Worm (Caenorhabditis elegans) whole organism, young adult: ENCODE measurements around the gene mmaa-1.

Source experiments
- B0019.2 ChIP-seq: fragments of 200-800 bp; sonication (Bioruptor generic); conservative IDR thresholded peaks from 2 replicates; pipeline ENCODE4 v1.3.6; 2022; ENCODE audit warnings: missing genetic modification reagents, missing genetic modification characterization, missing compliant biosample characterization
- B0336.3 ChIP-seq: fragments of 200-800 bp; sonication (Bioruptor generic); IDR thresholded peaks from 2 replicates; pipeline ENCODE4 v1.3.6; 2022; ENCODE audit warnings: missing genetic modification characterization, missing compliant biosample characterization
- C06A6.2 ChIP-seq: fragments of 200-800 bp; sonication (Bioruptor generic); conservative IDR thresholded peaks from 2 replicates; pipeline ENCODE4 v1.3.6; 2022; ENCODE audit warnings: missing genetic modification characterization, missing compliant biosample characterization
- F52B5.7 ChIP-seq: sonication (generic microtip); optimal IDR thresholded peaks from 2 replicates; lab custom pipeline; 2016; ENCODE audit warnings: mild to moderate bottlenecking, missing genetic modification characterization, missing compliant biosample characterization
- K11D2.4 ChIP-seq: fragments of 200-800 bp; sonication (Bioruptor generic); IDR thresholded peaks from 2 replicates; pipeline ENCODE4 v1.3.6; 2022; ENCODE audit warnings: missing genetic modification reagents, missing genetic modification characterization, missing compliant biosample characterization
- Y53G8AR.9 ChIP-seq: fragments of 200-800 bp; sonication (Bioruptor generic); conservative IDR thresholded peaks from 2 replicates; pipeline ENCODE4 v1.3.6; 2022; ENCODE audit warnings: missing genetic modification reagents, missing genetic modification characterization, missing compliant biosample characterization
- Y95B8A.8 ChIP-seq: fragments of 200-800 bp; sonication (Bioruptor generic); IDR thresholded peaks from 2 replicates; pipeline ENCODE4 v1.3.6; 2022; ENCODE audit warnings: missing genetic modification reagents, missing genetic modification characterization, missing compliant biosample characterization
- aptf-2 ChIP-seq: fragments of 200-800 bp; sonication (Bioruptor generic); conservative IDR thresholded peaks from 2 replicates; pipeline ENCODE4 v1.3.6; 2022; ENCODE audit warnings: missing genetic modification reagents, missing genetic modification characterization, missing compliant biosample characterization
- attf-3 ChIP-seq: fragments of 200-800 bp; sonication (Bioruptor generic); conservative IDR thresholded peaks from 2 replicates; pipeline ENCODE4 v1.3.6; 2022; ENCODE audit warnings: missing genetic modification reagents, missing genetic modification characterization, missing compliant biosample characterization
- attf-5 ChIP-seq: fragments of 200-800 bp; sonication (Bioruptor generic); optimal IDR thresholded peaks from 2 replicates; lab custom pipeline; 2018; ENCODE audit warnings: mild to moderate bottlenecking, missing genetic modification characterization, missing compliant biosample characterization
- attf-6 ChIP-seq: fragments of 200-800 bp; sonication (Bioruptor generic); IDR thresholded peaks from 2 replicates; pipeline ENCODE4 v1.3.6; 2022; ENCODE audit warnings: missing genetic modification reagents, missing genetic modification characterization, missing compliant biosample characterization
- cebp-1 ChIP-seq, 2 experiments: fragments of 200-800 bp in 1 of 2; sonication (Bioruptor generic) in 1 of 2; sonication (generic microtip) in 1 of 2; IDR thresholded peaks in 1 of 2; optimal IDR thresholded peaks in 1 of 2; 2 replicates each; pipeline versions ENCODE4 v1.3.6 to Lab custom; 2017 to 2022; ENCODE audit warnings: missing compliant biosample characterization in 2 of 2, missing genetic modification characterization in 2 of 2, mild to moderate bottlenecking in 1 of 2, missing genetic modification reagents in 1 of 2, moderate library complexity in 1 of 2
- ceh-100 ChIP-seq: fragments of 200-800 bp; sonication (Bioruptor generic); IDR thresholded peaks from 2 replicates; pipeline ENCODE4 v1.3.6; 2022; ENCODE audit warnings: missing genetic modification reagents, missing genetic modification characterization, missing compliant biosample characterization
- ceh-79 ChIP-seq: sonication (generic microtip); optimal IDR thresholded peaks from 2 replicates; lab custom pipeline; 2017; ENCODE audit warnings: mild to moderate bottlenecking, missing genetic modification characterization, missing compliant biosample characterization
- dox-1 ChIP-seq: fragments of 200-800 bp; sonication (Bioruptor generic); IDR thresholded peaks from 2 replicates; pipeline ENCODE4 v1.3.6; 2022; ENCODE audit warnings: missing genetic modification reagents, missing genetic modification characterization, missing compliant biosample characterization
- egrh-3 ChIP-seq: fragments of 200-800 bp; sonication (Bioruptor generic); IDR thresholded peaks from 2 replicates; pipeline ENCODE4 v1.3.6; 2022; ENCODE audit warnings: missing genetic modification reagents, missing genetic modification characterization, missing compliant biosample characterization
- ets-4 ChIP-seq: fragments of 200-800 bp; sonication (Bioruptor generic); optimal IDR thresholded peaks from 2 replicates; lab custom pipeline; 2018; ENCODE audit warnings: mild to moderate bottlenecking, missing genetic modification characterization, missing compliant biosample characterization
- hlh-26 ChIP-seq: fragments of 200-800 bp; sonication (Bioruptor generic); conservative IDR thresholded peaks from 2 replicates; pipeline ENCODE4 v1.3.6; 2022; ENCODE audit warnings: missing genetic modification reagents, missing genetic modification characterization, missing compliant biosample characterization
- hmg-1.2 ChIP-seq: fragments of 200-800 bp; sonication (Bioruptor generic); IDR thresholded peaks from 2 replicates; pipeline ENCODE4 v1.3.6; 2022; ENCODE audit warnings: missing genetic modification reagents, missing genetic modification characterization, missing compliant biosample characterization
- hmg-20 ChIP-seq: fragments of 200-800 bp; sonication (Bioruptor generic); IDR thresholded peaks from 2 replicates; pipeline ENCODE4 v1.3.6; 2022; ENCODE audit warnings: missing genetic modification reagents, missing genetic modification characterization, missing compliant biosample characterization
- let-526 ChIP-seq: fragments of 200-800 bp; sonication (Bioruptor generic); IDR thresholded peaks from 2 replicates; pipeline ENCODE4 v1.3.6; 2022; ENCODE audit warnings: missing genetic modification reagents, missing genetic modification characterization, missing compliant biosample characterization
- lin-26 ChIP-seq: fragments of 200-800 bp; sonication (Bioruptor generic); IDR thresholded peaks from 2 replicates; pipeline ENCODE4 v1.3.6; 2022; ENCODE audit warnings: missing genetic modification reagents, missing genetic modification characterization, missing compliant biosample characterization
- lin-35 ChIP-seq, 3 experiments: fragments of 150-350 bp in 2 of 3; sonication (generic microtip) in 1 of 3; optimal IDR thresholded peaks; 2 replicates each; lab custom pipeline; 2014 to 2018; ENCODE audit warnings: missing biosample characterization in 3 of 3, missing genetic modification characterization in 3 of 3, missing genetic modification reagents in 3 of 3
- lin-40 ChIP-seq: sonication (generic microtip); optimal IDR thresholded peaks from 2 replicates; lab custom pipeline; 2016; ENCODE audit warnings: missing genetic modification characterization, mild to moderate bottlenecking, missing compliant biosample characterization, missing genotype, missing genetic modification reagents
- lir-1 ChIP-seq: fragments of 200-800 bp; sonication (Bioruptor generic); conservative IDR thresholded peaks from 2 replicates; pipeline ENCODE4 v1.3.6; 2022; ENCODE audit warnings: missing genetic modification reagents, missing genetic modification characterization, missing compliant biosample characterization
- madf-8 ChIP-seq: fragments of 200-800 bp; sonication (Bioruptor generic); conservative IDR thresholded peaks from 2 replicates; pipeline ENCODE4 v1.3.6; 2022; ENCODE audit warnings: missing genetic modification reagents, missing genetic modification characterization, missing compliant biosample characterization
- mcd-1 ChIP-seq: fragments of 200-800 bp; sonication (Bioruptor generic); IDR thresholded peaks from 2 replicates; pipeline ENCODE4 v1.3.6; 2022; ENCODE audit warnings: missing genetic modification reagents, missing genetic modification characterization, missing compliant biosample characterization
- pbrm-1 ChIP-seq: fragments of 200-800 bp; sonication (Bioruptor generic); IDR thresholded peaks from 2 replicates; pipeline ENCODE4 v1.3.6; 2022; ENCODE audit warnings: missing genetic modification reagents, missing genetic modification characterization, missing compliant biosample characterization
- rec-8 ChIP-seq, 2 experiments: sonication (generic microtip); optimal IDR thresholded peaks; 2 replicates each; lab custom pipeline; 2016; ENCODE audit warnings: mild to moderate bottlenecking in 2 of 2, missing genetic modification characterization in 2 of 2, missing genetic modification reagents in 2 of 2, missing genotype in 2 of 2, missing biosample characterization in 1 of 2, missing compliant biosample characterization in 1 of 2, moderate library complexity in 1 of 2
- rpc-1 ChIP-seq, 2 experiments: fragments of 150-350 bp in 1 of 2; sonication (generic microtip) in 1 of 2; optimal IDR thresholded peaks; 2 replicates each; lab custom pipeline; 2014 to 2018; ENCODE audit warnings: missing biosample characterization in 1 of 2, missing genetic modification characterization in 1 of 2, missing genetic modification reagents in 1 of 2, missing genotype in 1 of 2
- snpc-1.1 ChIP-seq: sonication (generic microtip); optimal IDR thresholded peaks from 2 replicates; lab custom pipeline; 2017; ENCODE audit warnings: missing genetic modification characterization, mild to moderate bottlenecking, missing compliant biosample characterization, antibody characterized with exemption, moderate library complexity, missing genotype, missing genetic modification reagents; ENCODE audit not compliant: insufficient read depth
- snpc-3.4 ChIP-seq: sonication (generic microtip); optimal IDR thresholded peaks from 2 replicates; lab custom pipeline; 2017; ENCODE audit warnings: missing genetic modification characterization, mild to moderate bottlenecking, missing compliant biosample characterization, antibody characterized with exemption, moderate library complexity, missing genotype, missing genetic modification reagents
- snpc-4 ChIP-seq, 5 experiments: fragments of 150-350 bp in 1 of 5; sonication (generic microtip) in 4 of 5; optimal IDR thresholded peaks; 2 replicates each; lab custom pipeline; 2014 to 2018; ENCODE audit warnings: missing genetic modification characterization in 5 of 5, missing biosample characterization in 3 of 5, antibody characterized with exemption in 2 of 5, mild to moderate bottlenecking in 2 of 5, missing compliant biosample characterization in 2 of 5, missing genotype in 2 of 5, moderate library complexity in 2 of 5, missing genetic modification reagents in 1 of 5
- unc-130 ChIP-seq: sonication (generic microtip); optimal IDR thresholded peaks from 2 replicates; lab custom pipeline; 2016; ENCODE audit warnings: missing genetic modification reagents, missing genetic modification characterization, missing compliant biosample characterization
- xnd-1 ChIP-seq: sonication (generic microtip); optimal IDR thresholded peaks from 2 replicates; lab custom pipeline; 2016; ENCODE audit warnings: missing genotype, missing genetic modification reagents, missing genetic modification characterization, missing compliant biosample characterization
- zfh-2 ChIP-seq: fragments of 200-800 bp; sonication (Bioruptor generic); conservative IDR thresholded peaks from 2 replicates; pipeline ENCODE4 v1.3.6; 2022; ENCODE audit warnings: missing genetic modification reagents, missing genetic modification characterization, missing compliant biosample characterization
- ztf-18 ChIP-seq: sonication (generic microtip); optimal IDR thresholded peaks from 2 replicates; lab custom pipeline; 2016; ENCODE audit warnings: missing genotype, mild to moderate bottlenecking, missing genetic modification characterization, missing compliant biosample characterization
- ztf-25 ChIP-seq: fragments of 200-800 bp; sonication (Bioruptor generic); IDR thresholded peaks from 2 replicates; pipeline ENCODE4 v1.3.6; 2022; ENCODE audit warnings: missing genetic modification reagents, missing genetic modification characterization, missing compliant biosample characterization

The mmaa-1 gene

DNA sequence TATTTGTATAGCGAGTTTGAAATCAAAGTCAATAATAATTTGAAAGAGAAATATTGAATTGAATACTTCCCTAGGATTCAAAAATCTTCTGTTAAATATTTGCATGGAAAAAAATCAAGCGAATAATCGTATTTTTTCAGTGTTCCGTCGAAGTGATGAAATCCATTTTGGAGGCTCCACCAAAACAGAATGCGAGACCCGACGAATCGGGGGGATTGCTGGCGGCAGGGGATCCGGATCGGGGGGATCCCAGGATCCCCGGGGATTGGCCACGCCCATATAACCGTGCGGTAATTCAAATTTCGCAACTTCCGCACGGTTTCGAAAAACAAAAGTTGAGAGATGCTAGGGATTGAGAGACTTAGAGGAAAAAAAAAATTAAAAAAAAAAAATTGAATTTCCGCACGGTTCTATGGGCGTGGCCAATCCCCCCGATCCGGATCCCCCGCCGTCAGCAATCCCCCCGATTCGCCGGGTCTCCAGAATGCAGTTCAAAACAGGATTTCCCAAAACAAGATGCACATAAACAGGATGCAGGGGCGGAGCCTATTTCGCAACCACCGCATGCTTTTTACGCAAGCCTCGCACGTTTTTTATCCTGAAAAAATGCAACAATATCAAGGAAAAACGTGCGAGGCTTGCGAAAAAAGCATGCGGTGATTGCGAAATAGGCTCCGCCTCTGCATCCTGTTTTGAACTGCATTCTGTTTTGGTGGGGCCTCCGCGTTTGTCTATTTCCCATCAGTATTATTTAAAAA, 21.9 kb upstream of the mmaa-1 start, which contains the start of gene F10E7.11:
Gene F10E7.11, minus strand, starts transcription at position 232 of the 758 bp plus-strand sequence.
- TF ChIP-seq pbrm-1 (GFP tag; lab: Robert Waterston, UW): peak; percentile 65; the same call in 1 of the 2 replicates
- TF ChIP-seq madf-8 (GFP tag; lab: Robert Waterston, UW): no peak
- no peak for TF ChIP-seq snpc-4 (GFP tag; optimal IDR thresholded peaks at IDR 0.05; lab: Kevin White, UChicago)
- TF ChIP-seq snpc-4 (tag; optimal IDR thresholded peaks at IDR 0.05; lab: Kevin White, UChicago): peak in 2 of 4 experiments; percentile 33 to 34
- peak; percentile 34; the same call in 1 of the 2 replicates for TF ChIP-seq B0336.3 (GFP tag; lab: Robert Waterston, UW)
- peak; percentile 5 for TF ChIP-seq snpc-3.4 (tag; lab: Kevin White, UChicago)
- TF ChIP-seq ztf-18: peak; percentile 52
- TF ChIP-seq Y53G8AR.9 (GFP tag; lab: Robert Waterston, UW): 0 out of 2 replicates have a peak, but pooled peaks have one; percentile 31
- no peak for TF ChIP-seq attf-6
- 0 out of 2 replicates have a peak, but pooled peaks have one; percentile 42 for TF ChIP-seq let-526 (GFP tag; lab: Robert Waterston, UW)
- peak; percentile 71; the same call in 1 of the 2 replicates for TF ChIP-seq C06A6.2 (GFP tag; lab: Robert Waterston, UW)
- 0 out of 2 replicates have a peak, but pooled peaks have one; percentile 21 for TF ChIP-seq ztf-25
- no peak for TF ChIP-seq lin-35 (GFP tag; optimal IDR thresholded peaks at IDR 0.05; lab: Kevin White, UChicago)
- TF ChIP-seq ets-4 (GFP tag; lab: Kevin White, UChicago): no peak
- TF ChIP-seq lin-26 (GFP tag; lab: Robert Waterston, UW): peak; percentile 26; the same call in 1 of the 2 replicates
- peak; percentile 58; the same call in 1 of the 2 replicates for TF ChIP-seq K11D2.4 (GFP tag; lab: Robert Waterston, UW)
- no peak for TF ChIP-seq ceh-79 (tag; lab: Kevin White, UChicago)
- peak; percentile 6 for TF ChIP-seq unc-130 (GFP tag; lab: Kevin White, UChicago)
- TF ChIP-seq B0019.2 (GFP tag; lab: Robert Waterston, UW): no peak
- TF ChIP-seq lir-1 (GFP tag; lab: Robert Waterston, UW): no peak
- peak; percentile 92 for TF ChIP-seq zfh-2 (GFP tag; lab: Robert Waterston, UW)
- TF ChIP-seq aptf-2 (GFP tag; lab: Robert Waterston, UW): 0 out of 2 replicates have a peak, but pooled peaks have one; percentile 40
- peak; percentile 9 for TF ChIP-seq rpc-1 (optimal IDR thresholded peaks at IDR 0.05; lab: Kevin White, UChicago)
- TF ChIP-seq rpc-1 (tag; optimal IDR thresholded peaks at IDR 0.05; lab: Kevin White, UChicago): no peak
- no peak for TF ChIP-seq rec-8 (tag; optimal IDR thresholded peaks at IDR 0.05; lab: Kevin White, UChicago)
- peak; percentile 78 for TF ChIP-seq mcd-1 (GFP tag; lab: Robert Waterston, UW)
- TF ChIP-seq xnd-1 (tag; lab: Kevin White, UChicago): peak; percentile 4
- TF ChIP-seq cebp-1 (GFP tag; IDR thresholded peaks at IDR 0.05; lab: Robert Waterston, UW): peak; percentile 92
- TF ChIP-seq cebp-1 (tag; optimal IDR thresholded peaks at IDR 0.05; lab: Kevin White, UChicago): peak; percentile 99
- 0 out of 2 replicates have a peak, but pooled peaks have one; percentile 13 for TF ChIP-seq Y95B8A.8 (GFP tag; lab: Robert Waterston, UW)
- peak; percentile 21 for TF ChIP-seq attf-5 (GFP tag; lab: Kevin White, UChicago)
- TF ChIP-seq hlh-26 (GFP tag; lab: Robert Waterston, UW): no peak
- TF ChIP-seq hmg-20: no peak
- TF ChIP-seq attf-3 (GFP tag; lab: Robert Waterston, UW): 0 out of 2 replicates have a peak, but pooled peaks have one; percentile 39
- TF ChIP-seq F52B5.7 (tag; lab: Kevin White, UChicago): no peak
- TF ChIP-seq lin-40: no peak
- no peak for TF ChIP-seq snpc-1.1 (tag; lab: Kevin White, UChicago)
- TF ChIP-seq egrh-3 (GFP tag; lab: Robert Waterston, UW): peak; percentile 38; the same call in 1 of the 2 replicates
- peak; percentile 63 for TF ChIP-seq ceh-100
- TF ChIP-seq hmg-1.2 (GFP tag; lab: Robert Waterston, UW): peak; percentile 7; the same call in 1 of the 2 replicates
- no peak; the same call in 1 of the 2 replicates for TF ChIP-seq dox-1 (GFP tag; lab: Robert Waterston, UW)
